Worm (Caenorhabditis elegans): Measurements from ENCODE around the gene mig-21.

mig-21 gene

ce11 chrIII:5835163-5835871 is 42.9 kb downstream of the mig-21 start (continued):
- TF ChIP-seq pax-1 (tag; optimal IDR thresholded peaks at IDR 0.05): no peak
- TF ChIP-seq ref-2 (tag; optimal IDR thresholded peaks at IDR 0.05): no peak
- TF ChIP-seq nfya-1 (tag; optimal IDR thresholded peaks at IDR 0.05): no peak
- no peak for TF ChIP-seq nhr-11 (tag; optimal IDR thresholded peaks at IDR 0.05)
- TF ChIP-seq ceh-6 (GFP tag; optimal IDR thresholded peaks at IDR 0.05): no peak

ce11 chrIII:5834663-5835062 is 43.5 kb downstream of the mig-21 start:
- TF ChIP-seq ceh-34 (tag; optimal IDR thresholded peaks at IDR 0.05) (no peak), unc-42 (tag; optimal IDR thresholded peaks at IDR 0.05) (peak; percentile 61)

- TF ChIP-seq pros-1 (tag; optimal IDR thresholded peaks at IDR 0.05) (no peak), ceh-2 (tag; optimal IDR thresholded peaks at IDR 0.05) (no peak), nfya-1 (tag; optimal IDR thresholded peaks at IDR 0.05) (no peak), ceh-30 (tag; optimal IDR thresholded peaks at IDR 0.05) (no peak), ceh-31 (tag; optimal IDR thresholded peaks at IDR 0.05) (no peak)
Measured at ce11 chrIII:5834053-5834452, 44.1 kb downstream of the mig-21 start, which contains the start of gene R12B2.6. R12B2.6 (minus strand) TSS chrIII:5834153.

DNA sequence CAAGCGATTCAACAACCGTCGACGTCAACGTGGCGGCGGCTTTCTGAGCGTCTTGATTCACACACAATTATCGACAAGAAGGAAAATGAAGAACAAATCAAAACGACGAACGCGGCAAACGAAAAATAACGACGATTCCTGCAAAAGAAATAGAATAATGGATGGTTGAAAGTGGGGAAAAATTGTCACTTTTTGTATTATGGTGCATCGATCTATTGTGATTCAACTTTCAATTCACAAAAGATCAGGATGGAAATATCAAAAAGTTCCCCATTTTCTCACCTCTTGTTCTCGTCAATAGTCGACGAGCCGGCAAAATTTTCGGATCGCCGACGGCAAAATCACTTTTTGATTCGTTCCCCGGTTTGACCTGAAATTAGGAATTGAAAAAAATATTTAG is 44.8 kb downstream of the mig-21 start, which contains the start of the genes R12B2.13 and mdt-15:
Gene R12B2.13, minus strand, starts transcription at position 101 of the 400 bp plus-strand sequence.
Gene mdt-15, minus strand, starts transcription at position 376 of the 400 bp plus-strand sequence.
- TF ChIP-seq pqm-1 (tag; optimal IDR thresholded peaks at IDR 0.05): no peak
- TF ChIP-seq hlh-6 (tag; optimal IDR thresholded peaks at IDR 0.05): no peak
- TF ChIP-seq unc-42 (tag; optimal IDR thresholded peaks at IDR 0.05): no peak
- no peak for TF ChIP-seq ceh-48 (tag; optimal IDR thresholded peaks at IDR 0.05)
- TF ChIP-seq ceh-34 (tag; optimal IDR thresholded peaks at IDR 0.05): no peak
- TF ChIP-seq hlh-8 (tag; optimal IDR thresholded peaks at IDR 0.05): no peak
- no peak for TF ChIP-seq ceh-45 (GFP tag; IDR thresholded peaks at IDR 0.05)
- no peak for TF ChIP-seq ztf-16 (tag; optimal IDR thresholded peaks at IDR 0.05)
- no peak for TF ChIP-seq mec-3 (tag; optimal IDR thresholded peaks at IDR 0.05; ENCODE audit: borderline replicate concordance)

ce11 chrIII:5832442-5832841 is 45.7 kb downstream of the mig-21 start:
- no peak for TF ChIP-seq ahr-1 (tag; optimal IDR thresholded peaks at IDR 0.05)
- TF ChIP-seq ceh-22 (tag; optimal IDR thresholded peaks at IDR 0.05): no peak
- TF ChIP-seq nfya-1 (tag; optimal IDR thresholded peaks at IDR 0.05): no peak
- no peak for TF ChIP-seq dmd-4 (tag; optimal IDR thresholded peaks at IDR 0.05; ENCODE audit: borderline replicate concordance)
- TF ChIP-seq K02D7.2 (tag; optimal IDR thresholded peaks at IDR 0.05): no peak
- no peak for TF ChIP-seq Y22D7AL.16 (tag; optimal IDR thresholded peaks at IDR 0.05)
- TF ChIP-seq tbx-2 (tag; optimal IDR thresholded peaks at IDR 0.05): no peak
- no peak for TF ChIP-seq pat-9 (tag; optimal IDR thresholded peaks at IDR 0.05)
- no peak for TF ChIP-seq T23F11.4 (GFP tag; optimal IDR thresholded peaks at IDR 0.05)
- no peak for TF ChIP-seq odd-2 (tag; optimal IDR thresholded peaks at IDR 0.05)
- TF ChIP-seq C08G9.2 (tag; optimal IDR thresholded peaks at IDR 0.05): no peak
- TF ChIP-seq ceh-24 (tag; optimal IDR thresholded peaks at IDR 0.05): no peak
- TF ChIP-seq pqm-1 (tag; optimal IDR thresholded peaks at IDR 0.05): no peak
- no peak for TF ChIP-seq elt-4 (tag; optimal IDR thresholded peaks at IDR 0.05)
- no peak for TF ChIP-seq hlh-13 (GFP tag; optimal IDR thresholded peaks at IDR 0.05)
- no peak for TF ChIP-seq pros-1 (tag; optimal IDR thresholded peaks at IDR 0.05)
- no peak for TF ChIP-seq unc-55 (GFP tag; optimal IDR thresholded peaks at IDR 0.05)
- no peak for TF ChIP-seq elt-2 (tag; optimal IDR thresholded peaks at IDR 0.05)
